Fruit fly (Drosophila melanogaster) whole organism, adult: ENCODE measurements around the gene CG31729.

ENCODE experiments used
- CG11617 ChIP-seq: fragments of 200-800 bp; sonication (Bioruptor generic); optimal IDR thresholded peaks from 2 replicates; lab custom pipeline; 2017; ENCODE audit warnings: mild to moderate bottlenecking, missing biosample characterization, missing genetic modification reagents, missing genetic modification characterization
- CG14711 ChIP-seq: fragments of 200-800 bp; sonication (Bioruptor generic); optimal IDR thresholded peaks from 2 replicates; lab custom pipeline; 2018; ENCODE audit warnings: missing biosample characterization, mild to moderate bottlenecking, missing genetic modification characterization, moderate library complexity
- CG33017 ChIP-seq: fragments of 200-800 bp; sonication (Bioruptor generic); optimal IDR thresholded peaks from 2 replicates; lab custom pipeline; 2018; ENCODE audit warnings: missing biosample characterization, mild to moderate bottlenecking, missing genetic modification characterization, moderate library complexity
- CG7045 ChIP-seq: fragments of 200-800 bp; sonication (Bioruptor generic); optimal IDR thresholded peaks from 2 replicates; lab custom pipeline; 2017; ENCODE audit warnings: missing biosample characterization, mild to moderate bottlenecking, missing genetic modification characterization
- Crg-1 ChIP-seq: fragments of 200-800 bp; sonication (Bioruptor generic); optimal IDR thresholded peaks from 2 replicates; lab custom pipeline; 2016; ENCODE audit warnings: missing biosample characterization, missing genetic modification characterization
- Hr96 ChIP-seq: fragments of 200-800 bp; sonication (Bioruptor generic); optimal IDR thresholded peaks from 2 replicates; lab custom pipeline; 2016; ENCODE audit warnings: missing biosample characterization, missing genetic modification characterization
- cic ChIP-seq: fragments of 200-800 bp; sonication (Bioruptor generic); optimal IDR thresholded peaks from 2 replicates; lab custom pipeline; 2017; ENCODE audit warnings: missing biosample characterization, mild to moderate bottlenecking, missing genetic modification characterization, moderate library complexity

dm6 chr2L:13292626-13293025 is 2.8 kb downstream of the CG31729 start, which contains the start of gene CG16824:
- TF ChIP-seq CG14711: no peak
- TF ChIP-seq CG33017 (tag; lab: Kevin White, UChicago): no peak
- no peak for TF ChIP-seq cic (GFP tag; lab: Kevin White, UChicago)
- TF ChIP-seq CG7045 (GFP tag; lab: Kevin White, UChicago): no peak
- no peak for TF ChIP-seq CG11617 (GFP tag; lab: Kevin White, UChicago)
- no peak for TF ChIP-seq Hr96
- TF ChIP-seq Crg-1 (GFP tag; lab: Kevin White, UChicago): no peak
